Fruit fly (Drosophila melanogaster) whole organism: Measurements from ENCODE around the gene CG13457.

Experiments used
- CG8478 ChIP-seq: fragments of >200 bp; optimal IDR thresholded peaks from 2 replicates; lab custom pipeline; 2018; ENCODE audit warnings: inconsistent platforms
- EcR ChIP-seq, 2 experiments: fragments of >200 bp; optimal IDR thresholded peaks; 2 replicates each; lab custom pipeline; 2017; ENCODE audit warnings: missing biosample characterization in 2 of 2, missing genetic modification characterization in 2 of 2, missing genetic modification reagents in 2 of 2
- pan ChIP-seq: fragments of >200 bp; optimal IDR thresholded peaks from 2 replicates; lab custom pipeline; 2017
- psq ChIP-seq: fragments of >200 bp; optimal IDR thresholded peaks from 2 replicates; lab custom pipeline; 2017
- usp ChIP-seq: fragments of >200 bp; optimal IDR thresholded peaks from 2 replicates; lab custom pipeline; 2017; ENCODE audit warnings: missing biosample characterization, missing genetic modification characterization, mixed read lengths

DNA sequence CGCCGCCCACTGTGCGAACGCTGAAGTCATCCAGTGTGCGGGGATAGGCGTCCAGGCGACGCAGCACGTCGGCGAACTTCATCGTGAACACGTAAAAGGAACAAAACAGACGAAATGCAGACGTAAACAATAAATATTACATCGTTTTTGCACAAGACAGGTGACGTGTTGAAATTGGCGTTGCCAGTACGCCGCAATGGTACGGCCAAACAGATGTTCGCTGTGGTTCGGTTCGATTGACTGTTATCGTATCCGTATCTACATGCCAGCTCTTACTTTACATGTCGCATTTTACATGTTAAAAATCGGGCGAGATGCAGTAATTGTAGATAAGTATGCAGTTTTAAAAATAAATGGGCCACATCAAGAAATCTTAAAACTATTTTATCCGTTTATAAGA, 32.2 kb upstream of the CG13457 start, which contains the start of gene CG7011:
- TF ChIP-seq EcR (GFP tag; optimal IDR thresholded peaks at IDR 0.05; lab: Kevin White, UChicago) (no peak), psq (lab: Kevin White, UChicago) (no peak), usp (GFP tag; lab: Kevin White, UChicago) (no peak), pan (lab: Kevin White, UChicago) (no peak), CG8478 (no peak)
